Worm (Caenorhabditis elegans): ENCODE data around the gene lin-25.

DNA sequence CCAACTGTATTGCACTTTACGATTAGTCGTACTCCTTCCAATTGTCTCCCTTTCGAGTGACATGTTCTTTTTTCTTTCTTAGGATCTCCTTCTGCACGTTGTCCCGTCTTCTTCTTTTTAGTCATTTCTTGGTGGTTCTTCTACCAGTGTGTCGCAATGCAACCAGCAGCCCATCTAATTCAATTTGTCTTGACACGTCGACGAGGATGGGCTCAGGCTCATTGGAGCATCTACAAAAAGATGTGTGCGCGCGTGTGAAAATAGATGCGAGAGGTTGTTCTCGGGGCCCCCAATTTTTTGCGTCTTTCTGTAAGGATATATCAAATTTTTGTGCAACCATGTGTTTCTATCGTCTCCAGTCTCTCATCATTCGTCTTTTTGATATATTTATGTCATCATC, 51.9 kb downstream of the lin-25 start:
- TF ChIP-seq dox-1 (GFP tag; IDR thresholded peaks at IDR 0.05): no peak
- TF ChIP-seq ekl-4 (GFP tag; IDR thresholded peaks at IDR 0.05): no peak
- TF ChIP-seq unc-62 (GFP tag; optimal IDR thresholded peaks at IDR 0.05): no peak
- TF ChIP-seq F52B5.7 (tag; optimal IDR thresholded peaks at IDR 0.05): no peak
- no peak for TF ChIP-seq him-1 (tag; optimal IDR thresholded peaks at IDR 0.05)
- no peak for TF ChIP-seq zfh-2 (GFP tag; conservative IDR thresholded peaks at IDR 0.05)
- no peak for TF ChIP-seq F57A8.1 (GFP tag; optimal IDR thresholded peaks at IDR 0.05)
- TF ChIP-seq ceh-40 (GFP tag; IDR thresholded peaks at IDR 0.05): no peak
